Worm (Caenorhabditis elegans): ENCODE results near the gene chil-15.

Gene chil-15

DNA sequence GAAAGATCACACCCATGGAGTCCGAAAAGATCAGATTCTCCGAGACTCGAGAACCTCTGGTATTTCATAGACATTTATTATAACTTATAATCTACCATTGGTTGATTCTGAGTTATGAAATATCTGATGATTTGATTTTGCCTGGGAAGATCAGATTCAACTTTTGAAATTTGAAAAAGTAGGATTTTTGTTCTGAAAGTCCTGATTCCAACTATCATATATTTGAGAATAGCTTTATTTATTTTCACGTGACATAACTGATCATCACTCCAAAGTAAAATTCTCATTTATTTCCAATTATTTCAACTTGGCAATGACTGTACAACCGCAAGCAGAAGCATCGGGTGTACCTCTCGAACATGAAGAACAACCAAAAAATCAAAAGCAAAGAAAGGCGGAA lies 43.7 kb downstream of the chil-15 start, which contains the start of gene Y51B9A.7:
Gene Y51B9A.7 (plus strand): TSS at position 301 of the 400 bp plus-strand sequence.
- TF ChIP-seq nhr-11 (tag; optimal IDR thresholded peaks at IDR 0.05) (no peak), mdl-1 (tag; optimal IDR thresholded peaks at IDR 0.05) (no peak), nhr-67 (tag; optimal IDR thresholded peaks at IDR 0.05) (no peak), ztf-11 (tag; optimal IDR thresholded peaks at IDR 0.05) (no peak), elt-2 (tag; optimal IDR thresholded peaks at IDR 0.05) (no peak), nhr-28 (tag; optimal IDR thresholded peaks at IDR 0.05) (no peak), ama-1 (optimal IDR thresholded peaks at IDR 0.05) (no peak), R02D3.7 (tag; optimal IDR thresholded peaks at IDR 0.05) (no peak), lin-15B (tag; optimal IDR thresholded peaks at IDR 0.05) (no peak), mml-1 (tag; optimal IDR thresholded peaks at IDR 0.05) (no peak), pqm-1 (tag; optimal IDR thresholded peaks at IDR 0.05) (no peak), daf-12 (tag; optimal IDR thresholded peaks at IDR 0.05) (no peak), nhr-23 (tag; optimal IDR thresholded peaks at IDR 0.05) (no peak), ceh-82 (tag; optimal IDR thresholded peaks at IDR 0.05) (no peak), ZK546.5 (tag; optimal IDR thresholded peaks at IDR 0.05) (no peak), nhr-25 (tag; optimal IDR thresholded peaks at IDR 0.05) (no peak), ceh-9 (tag; optimal IDR thresholded peaks at IDR 0.05) (no peak), unc-39 (tag; optimal IDR thresholded peaks at IDR 0.05) (no peak), nhr-237 (tag; optimal IDR thresholded peaks at IDR 0.05) (no peak), ceh-16 (tag; optimal IDR thresholded peaks at IDR 0.05) (no peak)

DNA sequence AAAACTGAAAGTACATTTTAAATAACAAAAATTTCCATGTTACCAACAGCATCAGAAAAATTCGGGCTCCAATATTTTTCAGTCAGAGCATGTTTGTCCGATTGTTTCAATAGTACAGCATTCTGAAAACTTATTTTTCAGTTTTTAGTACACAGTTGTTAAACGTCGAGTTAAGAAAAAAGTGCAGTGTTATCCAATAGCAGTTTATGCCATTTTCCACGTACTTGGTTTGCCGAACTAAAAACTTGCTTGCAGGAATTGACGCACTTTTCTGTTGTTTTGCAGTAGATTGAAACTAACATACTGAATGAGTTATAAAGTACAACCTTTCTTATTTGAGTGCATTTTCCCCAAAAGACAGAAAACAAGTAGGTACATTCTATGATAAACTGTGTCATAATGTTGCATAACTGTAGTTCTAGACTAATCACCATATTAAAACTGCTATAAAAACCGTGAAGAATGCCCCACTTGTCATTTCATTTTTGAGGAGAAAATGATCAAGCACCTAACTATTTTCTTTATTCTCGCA lies 45.0 kb downstream of the chil-15 start, which contains the start of the genes Y51B9A.14 and Y51B9A.8:
Gene Y51B9A.14 (minus strand): TSS at position 101 of the 532 bp plus-strand sequence.
Gene Y51B9A.8 (plus strand): TSS at position 482 of the 532 bp plus-strand sequence.
- no peak for TF ChIP-seq nhr-67 (tag; optimal IDR thresholded peaks at IDR 0.05)
- no peak for TF ChIP-seq egl-27 (tag; optimal IDR thresholded peaks at IDR 0.05)
- no peak for TF ChIP-seq jun-1 (tag; optimal IDR thresholded peaks at IDR 0.05)
- no peak for TF ChIP-seq unc-62 (GFP tag; optimal IDR thresholded peaks at IDR 0.05)
- no peak for TF ChIP-seq elt-1 (tag; optimal IDR thresholded peaks at IDR 0.05)
- no peak for TF ChIP-seq eor-1 (tag; optimal IDR thresholded peaks at IDR 0.05)
- TF ChIP-seq ceh-82 (tag; optimal IDR thresholded peaks at IDR 0.05), result no peak
- no peak for TF ChIP-seq ztf-11 (tag; optimal IDR thresholded peaks at IDR 0.05)
- no peak for TF ChIP-seq fos-1 (tag; optimal IDR thresholded peaks at IDR 0.05)
- no peak for TF ChIP-seq nhr-12 (tag; optimal IDR thresholded peaks at IDR 0.05)
- no peak for TF ChIP-seq ZK546.5 (tag; optimal IDR thresholded peaks at IDR 0.05)
- no peak for TF ChIP-seq skn-1 (tag; optimal IDR thresholded peaks at IDR 0.05)
- no peak for TF ChIP-seq nfya-1 (tag; optimal IDR thresholded peaks at IDR 0.05; ENCODE audit: insufficient read depth)
- no peak for TF ChIP-seq nhr-76 (tag; optimal IDR thresholded peaks at IDR 0.05)
- no peak for TF ChIP-seq ztf-4 (tag; optimal IDR thresholded peaks at IDR 0.05)
- no peak for TF ChIP-seq fkh-10 (GFP tag; optimal IDR thresholded peaks at IDR 0.05)
- no peak for TF ChIP-seq daf-12 (tag; optimal IDR thresholded peaks at IDR 0.05)
- no peak for TF ChIP-seq lin-15B (tag; optimal IDR thresholded peaks at IDR 0.05)
- TF ChIP-seq nhr-28 (tag; optimal IDR thresholded peaks at IDR 0.05), result no peak

DNA sequence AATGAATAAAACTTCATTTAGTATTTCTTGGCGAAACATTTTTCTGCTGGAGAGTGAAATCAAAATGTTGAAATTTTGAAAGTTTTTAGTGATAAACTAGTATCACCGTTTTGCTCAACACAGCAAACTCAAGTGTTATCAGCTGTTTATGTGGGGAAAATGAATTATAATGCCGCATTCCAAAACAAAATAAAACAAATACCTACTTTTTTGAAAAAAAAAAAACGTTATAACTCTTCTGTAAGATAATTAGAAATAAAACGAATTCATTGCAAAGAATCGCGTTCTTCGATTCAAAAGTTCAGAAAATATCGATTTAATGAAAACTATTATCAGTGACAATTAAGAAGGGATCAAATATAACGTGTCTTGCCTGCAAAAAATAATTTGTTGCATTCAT lies 45.9 kb downstream of the chil-15 start, which contains the start of gene Y51B9A.9:
Gene Y51B9A.9 (minus strand): TSS at position 101 of the 400 bp plus-strand sequence.
- TF ChIP-seq mdl-1 (tag; optimal IDR thresholded peaks at IDR 0.05) (no peak), ztf-4 (tag; optimal IDR thresholded peaks at IDR 0.05) (no peak), zag-1 (tag; optimal IDR thresholded peaks at IDR 0.05) (no peak), elt-2 (tag; optimal IDR thresholded peaks at IDR 0.05) (peak; percentile 22)

DNA sequence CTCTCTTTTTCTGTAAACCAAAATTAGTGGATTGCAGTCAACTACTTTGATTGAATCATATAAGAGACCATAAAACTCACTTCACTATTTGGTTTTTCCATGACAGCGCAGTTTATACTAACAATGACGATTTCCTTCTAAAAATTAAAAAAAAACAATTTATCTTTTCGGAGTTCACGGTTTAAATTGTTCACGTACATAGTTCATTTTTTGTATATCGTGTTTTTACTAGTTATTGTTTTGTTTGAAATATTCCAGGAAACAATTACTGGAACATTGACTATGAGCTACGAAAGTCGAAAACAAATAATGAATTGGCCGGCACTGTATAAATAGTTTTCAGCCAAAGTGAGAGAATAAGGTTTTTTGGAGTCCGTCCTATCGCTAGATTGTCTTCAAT lies 50.7 kb downstream of the chil-15 start, which contains the start of gene lido-17:
Gene lido-17 (minus strand): TSS at position 101 of the 400 bp plus-strand sequence.
- TF ChIP-seq ceh-9 (tag; optimal IDR thresholded peaks at IDR 0.05) (no peak), ama-1 (optimal IDR thresholded peaks at IDR 0.05) (no peak), snpc-4 (tag; optimal IDR thresholded peaks at IDR 0.05) (no peak), pha-4 (tag; optimal IDR thresholded peaks at IDR 0.05) (no peak), ceh-28 (tag; optimal IDR thresholded peaks at IDR 0.05) (no peak), elt-1 (tag; optimal IDR thresholded peaks at IDR 0.05) (no peak), pqm-1 (tag; optimal IDR thresholded peaks at IDR 0.05) (no peak), nhr-67 (tag; optimal IDR thresholded peaks at IDR 0.05) (no peak), zag-1 (tag; optimal IDR thresholded peaks at IDR 0.05) (no peak), elt-2 (tag; optimal IDR thresholded peaks at IDR 0.05) (no peak), unc-39 (tag; optimal IDR thresholded peaks at IDR 0.05) (no peak), elt-3 (tag; optimal IDR thresholded peaks at IDR 0.05) (no peak), fos-1 (tag; optimal IDR thresholded peaks at IDR 0.05) (no peak), lin-39 (tag; optimal IDR thresholded peaks at IDR 0.05) (no peak), daf-12 (tag; optimal IDR thresholded peaks at IDR 0.05) (no peak), lin-15B (tag; optimal IDR thresholded peaks at IDR 0.05) (no peak), aly-2 (tag; optimal IDR thresholded peaks at IDR 0.05) (no peak), mdl-1 (tag; optimal IDR thresholded peaks at IDR 0.05) (no peak), nhr-11 (tag; optimal IDR thresholded peaks at IDR 0.05) (no peak), unc-62 (GFP tag; optimal IDR thresholded peaks at IDR 0.05) (no peak)

Data from whole organism, L3 larva.